Worm (Caenorhabditis elegans) whole organism, L1 larva: Measurements from ENCODE around the gene sphk-1.

Experiments
- C04F5.9 ChIP-seq: sonication (generic microtip); optimal IDR thresholded peaks from 2 replicates; lab custom pipeline; 2016; ENCODE audit warnings: missing genetic modification characterization, missing compliant biosample characterization
- C16A3.4 ChIP-seq: fragments of 150-350 bp; optimal IDR thresholded peaks from 2 replicates; lab custom pipeline; 2014; ENCODE audit warnings: missing biosample characterization, missing genetic modification characterization
- aha-1 ChIP-seq: fragments of 150-350 bp; optimal IDR thresholded peaks from 2 replicates; lab custom pipeline; 2014; ENCODE audit warnings: missing biosample characterization, missing genetic modification characterization
- aly-2 ChIP-seq: fragments of 150-350 bp; optimal IDR thresholded peaks from 2 replicates; lab custom pipeline; 2014; ENCODE audit warnings: missing biosample characterization, missing genetic modification characterization
- ama-1 ChIP-seq: fragments of 150-350 bp; optimal IDR thresholded peaks from 2 replicates; lab custom pipeline; 2014
- blmp-1 ChIP-seq: fragments of 150-350 bp; optimal IDR thresholded peaks from 2 replicates; lab custom pipeline; 2014; ENCODE audit warnings: missing biosample characterization, missing genetic modification characterization
- ceh-8 ChIP-seq: fragments of 200-800 bp; sonication (Bioruptor generic); optimal IDR thresholded peaks from 2 replicates; lab custom pipeline; 2018; ENCODE audit warnings: mild to moderate bottlenecking, missing genetic modification characterization, moderate library complexity, missing compliant biosample characterization
- ceh-88 ChIP-seq: fragments of 200-800 bp; sonication (Bioruptor generic); IDR thresholded peaks from 2 replicates; pipeline ENCODE4 v1.3.6; 2022; ENCODE audit warnings: missing genetic modification characterization, missing compliant biosample characterization
- dpl-1 ChIP-seq, 3 experiments: fragments of 150-350 bp in 2 of 3; sonication (generic microtip) in 1 of 3; optimal IDR thresholded peaks; 2 replicates each; lab custom pipeline; 2014 to 2017; ENCODE audit warnings: missing biosample characterization in 3 of 3, missing genetic modification characterization in 3 of 3, missing genetic modification reagents in 3 of 3
- dsc-1 ChIP-seq: sonication (generic microtip); optimal IDR thresholded peaks from 2 replicates; lab custom pipeline; 2016; ENCODE audit warnings: mild to moderate bottlenecking, missing genetic modification characterization, missing compliant biosample characterization
- efl-1 ChIP-seq, 4 experiments: fragments of 150-350 bp; optimal IDR thresholded peaks in 3 of 4; peaks in 1 of 4; 1 replicate in 1 of 4; 2 replicates in 3 of 4; lab custom pipeline; 2014; ENCODE audit warnings: missing biosample characterization in 2 of 4, missing genetic modification characterization in 2 of 4, missing genetic modification reagents in 2 of 4
- efl-3 ChIP-seq: fragments of 200-800 bp; sonication (Bioruptor generic); optimal IDR thresholded peaks from 2 replicates; lab custom pipeline; 2018; ENCODE audit warnings: mild to moderate bottlenecking, missing genetic modification characterization, missing compliant biosample characterization
- egl-13 ChIP-seq: sonication (generic microtip); optimal IDR thresholded peaks from 2 replicates; lab custom pipeline; 2016; ENCODE audit warnings: missing genotype, missing genetic modification reagents, missing genetic modification characterization, missing compliant biosample characterization
- egl-27 ChIP-seq, 2 experiments: fragments of 150-350 bp in 1 of 2; sonication (generic microtip); optimal IDR thresholded peaks; 3 replicates each; lab custom pipeline; 2017 to 2018; ENCODE audit warnings: missing biosample characterization in 2 of 2, missing genetic modification characterization in 2 of 2, missing genetic modification reagents in 2 of 2
- elt-2 ChIP-seq: sonication (generic microtip); optimal IDR thresholded peaks from 2 replicates; lab custom pipeline; 2016; ENCODE audit warnings: missing genetic modification characterization, mild to moderate bottlenecking, inconsistent platforms, missing compliant biosample characterization, missing genetic modification reagents
- elt-3 ChIP-seq, 6 experiments: fragments of 150-350 bp in 1 of 6; sonication (generic microtip); optimal IDR thresholded peaks; 2 replicates each; lab custom pipeline; 2017 to 2018; ENCODE audit warnings: missing biosample characterization in 6 of 6, missing genetic modification characterization in 6 of 6, inconsistent platforms in 1 of 6
- ets-5 ChIP-seq: fragments of 200-800 bp; sonication (Bioruptor generic); IDR thresholded peaks from 2 replicates; pipeline ENCODE4 v1.3.6; 2022; ENCODE audit warnings: missing genetic modification characterization, missing compliant biosample characterization
- fkh-4 ChIP-seq: sonication (generic microtip); optimal IDR thresholded peaks from 2 replicates; lab custom pipeline; 2016; ENCODE audit warnings: missing compliant biosample characterization, missing genetic modification characterization, borderline replicate concordance
- fos-1 ChIP-seq: fragments of 150-350 bp; optimal IDR thresholded peaks from 2 replicates; lab custom pipeline; 2014; ENCODE audit warnings: missing biosample characterization, missing genetic modification characterization
- grh-1 ChIP-seq: fragments of 200-800 bp; sonication (Bioruptor generic); IDR thresholded peaks from 2 replicates; pipeline ENCODE4 v1.3.6; 2022; ENCODE audit warnings: missing genetic modification reagents, missing genetic modification characterization, missing compliant biosample characterization
- hpl-2 ChIP-seq: fragments of 150-350 bp; optimal IDR thresholded peaks from 2 replicates; lab custom pipeline; 2014; ENCODE audit warnings: missing biosample characterization, missing genetic modification reagents, missing genetic modification characterization
- jun-1 ChIP-seq: fragments of 150-350 bp; optimal IDR thresholded peaks from 2 replicates; lab custom pipeline; 2014; ENCODE audit warnings: missing biosample characterization, missing genetic modification reagents, missing genetic modification characterization
- lin-14 ChIP-seq: fragments of 200-800 bp; sonication (Bioruptor generic); optimal IDR thresholded peaks from 2 replicates; lab custom pipeline; 2018; ENCODE audit warnings: mild to moderate bottlenecking, missing genetic modification characterization, moderate library complexity, missing compliant biosample characterization
- lin-39 ChIP-seq: fragments of 150-350 bp; optimal IDR thresholded peaks from 2 replicates; lab custom pipeline; 2014; ENCODE audit warnings: missing biosample characterization, missing genetic modification reagents, missing genetic modification characterization
- lir-3 ChIP-seq: sonication (generic microtip); optimal IDR thresholded peaks from 2 replicates; lab custom pipeline; 2016; ENCODE audit warnings: mild to moderate bottlenecking, missing genetic modification characterization, moderate library complexity, missing compliant biosample characterization; ENCODE audit not compliant: poor library complexity
- lsy-2 ChIP-seq, 2 experiments: fragments of 150-350 bp; optimal IDR thresholded peaks; 2 replicates each; lab custom pipeline; 2014; ENCODE audit warnings: missing biosample characterization in 2 of 2, missing genetic modification characterization in 2 of 2
- mef-2 ChIP-seq: fragments of 150-350 bp; optimal IDR thresholded peaks from 2 replicates; lab custom pipeline; 2014; ENCODE audit warnings: missing biosample characterization, missing genetic modification characterization
- mep-1 ChIP-seq: fragments of 150-350 bp; optimal IDR thresholded peaks from 2 replicates; lab custom pipeline; 2014; ENCODE audit warnings: missing biosample characterization, missing genetic modification characterization
- nhr-12 ChIP-seq: sonication (generic microtip); optimal IDR thresholded peaks from 2 replicates; lab custom pipeline; 2017; ENCODE audit warnings: missing biosample characterization, missing genetic modification characterization
- nhr-19 ChIP-seq: fragments of 200-800 bp; sonication (Bioruptor generic); conservative IDR thresholded peaks from 2 replicates; pipeline ENCODE4 v1.3.6; 2022; ENCODE audit warnings: missing genetic modification characterization, missing compliant biosample characterization
- nhr-20 ChIP-seq: sonication (generic microtip); optimal IDR thresholded peaks from 2 replicates; lab custom pipeline; 2016; ENCODE audit warnings: mild to moderate bottlenecking, missing genetic modification characterization, missing compliant biosample characterization
- nhr-237 ChIP-seq: fragments of 150-350 bp; optimal IDR thresholded peaks from 2 replicates; lab custom pipeline; 2014; ENCODE audit warnings: missing biosample characterization, missing genetic modification characterization
- nhr-47 ChIP-seq: sonication (generic microtip); optimal IDR thresholded peaks from 2 replicates; lab custom pipeline; 2016; ENCODE audit warnings: mild to moderate bottlenecking, missing genetic modification characterization, moderate library complexity, missing compliant biosample characterization
- nhr-77 ChIP-seq: fragments of 150-350 bp; optimal IDR thresholded peaks from 2 replicates; lab custom pipeline; 2014; ENCODE audit warnings: missing biosample characterization, missing genetic modification characterization
- nhr-84 ChIP-seq: sonication (generic microtip); optimal IDR thresholded peaks from 2 replicates; lab custom pipeline; 2017; ENCODE audit warnings: missing biosample characterization, missing genetic modification characterization
- nhr-90 ChIP-seq: sonication (generic microtip); optimal IDR thresholded peaks from 2 replicates; lab custom pipeline; 2016; ENCODE audit warnings: mild to moderate bottlenecking, missing genetic modification characterization, missing compliant biosample characterization; ENCODE audit not compliant: poor library complexity
- pag-3 ChIP-seq: sonication (generic microtip); optimal IDR thresholded peaks from 2 replicates; lab custom pipeline; 2017; ENCODE audit warnings: missing genetic modification characterization, mild to moderate bottlenecking, missing compliant biosample characterization, antibody characterized with exemption, borderline replicate concordance; ENCODE audit not compliant: insufficient read depth
- skn-1 ChIP-seq: fragments of 150-350 bp; optimal IDR thresholded peaks from 2 replicates; lab custom pipeline; 2014; ENCODE audit warnings: missing biosample characterization, missing genetic modification characterization
- snu-23 ChIP-seq: sonication (generic microtip); optimal IDR thresholded peaks from 2 replicates; lab custom pipeline; 2016; ENCODE audit warnings: missing genetic modification characterization, missing compliant biosample characterization
- sox-4 ChIP-seq: sonication (generic microtip); optimal IDR thresholded peaks from 2 replicates; lab custom pipeline; 2016; ENCODE audit warnings: missing genetic modification characterization, missing compliant biosample characterization
- sptf-1 ChIP-seq: fragments of 150-350 bp; optimal IDR thresholded peaks from 2 replicates; lab custom pipeline; 2014; ENCODE audit warnings: missing biosample characterization, missing genetic modification characterization
- sup-37 ChIP-seq: fragments of 200-800 bp; sonication (Bioruptor generic); optimal IDR thresholded peaks from 2 replicates; lab custom pipeline; 2018; ENCODE audit warnings: mild to moderate bottlenecking, missing genetic modification characterization, missing compliant biosample characterization
- swsn-7 ChIP-seq: sonication (generic microtip); optimal IDR thresholded peaks from 2 replicates; lab custom pipeline; 2016; ENCODE audit warnings: missing genetic modification characterization, missing compliant biosample characterization
- tbx-2 ChIP-seq: sonication (generic microtip); optimal IDR thresholded peaks from 2 replicates; lab custom pipeline; 2016; ENCODE audit warnings: missing genetic modification characterization, missing compliant biosample characterization
- tlp-1 ChIP-seq: fragments of 150-350 bp; optimal IDR thresholded peaks from 2 replicates; lab custom pipeline; 2014; ENCODE audit warnings: missing biosample characterization, missing genetic modification characterization
- unc-98 ChIP-seq: fragments of 200-800 bp; sonication (Bioruptor generic); IDR thresholded peaks from 2 replicates; pipeline ENCODE4 v1.3.6; 2022; ENCODE audit warnings: missing genetic modification characterization, missing compliant biosample characterization
- vab-15 ChIP-seq: sonication (generic microtip); optimal IDR thresholded peaks from 2 replicates; lab custom pipeline; 2017; ENCODE audit warnings: missing genotype, mild to moderate bottlenecking, missing genetic modification characterization, missing compliant biosample characterization

The sphk-1 gene

DNA sequence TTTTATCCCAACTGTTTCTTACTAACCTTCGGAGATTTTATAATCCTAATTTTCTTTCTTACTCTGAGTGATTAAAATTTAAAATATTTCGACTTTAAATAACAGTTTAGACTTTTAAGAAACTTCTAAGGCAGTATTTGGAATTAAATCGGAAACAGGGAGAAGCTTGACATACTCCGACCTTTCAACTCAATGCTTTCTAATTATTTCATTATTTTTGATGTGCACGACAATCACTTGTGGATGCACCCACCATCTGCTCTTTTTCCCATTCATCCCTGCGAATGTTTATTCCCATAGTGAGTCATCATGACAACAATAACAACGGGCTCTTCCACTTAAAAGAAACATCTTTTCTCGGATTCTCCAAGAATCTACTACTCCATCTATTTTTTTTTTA, 47.2 kb upstream of the sphk-1 start:
- TF ChIP-seq pag-3 (tag; lab: Kevin White, UChicago) = no peak
- no peak for TF ChIP-seq sox-4
- TF ChIP-seq efl-1 (optimal IDR thresholded peaks at IDR 0.05; lab: Kevin White, UChicago) = no peak
- peak in 1 of 2 experiments; percentile 64 for TF ChIP-seq efl-1 (GFP tag; optimal IDR thresholded peaks at IDR 0.05 in 1 of 2; lab: Kevin White, UChicago)
- TF ChIP-seq lsy-2 (tag; optimal IDR thresholded peaks at IDR 0.05; lab: Kevin White, UChicago) = no peak

DNA sequence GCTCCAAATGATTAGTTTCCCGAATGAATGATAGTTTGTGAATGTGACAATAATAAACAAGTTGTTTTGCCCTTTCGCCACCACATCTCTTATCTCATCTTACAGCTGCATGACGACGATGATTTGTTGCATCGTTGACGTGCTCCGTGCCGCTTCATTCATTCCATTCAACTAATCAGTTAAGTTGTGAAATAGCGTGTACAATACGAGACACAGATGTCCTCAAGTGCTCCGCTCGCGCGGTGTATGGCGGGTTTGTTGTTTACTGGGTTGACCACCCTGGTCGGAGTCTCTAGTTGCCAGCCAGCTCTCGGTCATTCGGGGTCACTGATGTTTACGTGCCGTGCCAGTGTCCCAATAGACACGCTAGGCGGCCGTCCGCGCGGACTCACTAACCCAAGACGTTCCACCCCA, 46.5 kb upstream of the sphk-1 start:
- no peak for TF ChIP-seq grh-1 (GFP tag; lab: Robert Waterston, UW)
- no peak for TF ChIP-seq efl-3 (GFP tag; lab: Kevin White, UChicago)
- no peak for TF ChIP-seq ama-1 (lab: Kevin White, UChicago)
- TF ChIP-seq lin-39 (tag; lab: Kevin White, UChicago) = no peak
- TF ChIP-seq jun-1 = no peak
- no peak for TF ChIP-seq snu-23 (GFP tag; lab: Kevin White, UChicago)
- no peak for TF ChIP-seq C04F5.9 (tag; lab: Kevin White, UChicago)
- TF ChIP-seq ets-5 (GFP tag; lab: Robert Waterston, UW) = no peak
- no peak for TF ChIP-seq aha-1

DNA sequence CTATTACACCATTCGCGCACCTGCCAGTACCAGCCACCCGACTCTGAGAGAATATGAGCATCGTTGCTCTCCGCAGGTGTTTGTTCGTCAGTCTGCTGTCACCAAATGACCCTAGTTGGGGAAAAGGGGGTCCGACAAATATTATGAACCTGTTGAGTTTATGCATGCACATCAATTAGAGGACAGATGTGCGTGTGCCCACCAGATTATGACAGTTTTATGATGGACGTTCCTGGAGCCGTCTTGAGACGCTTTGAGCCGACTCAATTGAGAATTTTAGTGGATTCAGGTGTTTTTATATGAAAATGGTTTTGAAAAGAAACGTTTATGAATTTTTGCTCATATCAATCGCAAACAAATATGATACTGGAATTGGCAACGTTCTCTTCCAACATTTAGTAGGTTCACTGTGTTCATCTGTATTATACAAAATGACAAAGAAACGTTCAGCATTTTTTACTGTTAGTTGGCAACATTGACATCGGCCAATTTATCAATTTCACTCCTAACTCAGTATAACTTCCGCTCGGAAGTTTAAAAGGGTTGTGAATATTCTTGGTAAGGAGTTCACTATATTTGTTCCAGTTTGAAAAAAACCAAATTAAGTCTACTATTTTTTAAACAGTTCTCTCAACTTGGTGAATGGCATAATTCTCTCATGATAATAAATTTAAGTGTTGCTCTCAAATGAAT, 45.9 kb upstream of the sphk-1 start:
- no peak for TF ChIP-seq tlp-1 (tag; lab: Kevin White, UChicago)
- TF ChIP-seq fkh-4 (tag; lab: Kevin White, UChicago) = no peak
- TF ChIP-seq C16A3.4 (tag; lab: Kevin White, UChicago) = peak; percentile 33
- TF ChIP-seq elt-2 (tag; lab: Kevin White, UChicago) = no peak
- no peak for TF ChIP-seq ceh-8 (GFP tag; lab: Kevin White, UChicago)
- TF ChIP-seq sup-37 (GFP tag; lab: Kevin White, UChicago) = no peak
- TF ChIP-seq nhr-237 = no peak
- peak; percentile 82 for TF ChIP-seq nhr-90 (tag; lab: Kevin White, UChicago)
- no peak for TF ChIP-seq lin-39 (tag; lab: Kevin White, UChicago)
- TF ChIP-seq nhr-77 (tag; lab: Kevin White, UChicago) = no peak
- TF ChIP-seq nhr-84 (tag; lab: Kevin White, UChicago) = no peak
- TF ChIP-seq nhr-47 (tag; lab: Kevin White, UChicago) = peak; percentile 73
- peak; percentile 60 for TF ChIP-seq lir-3 (tag; lab: Kevin White, UChicago)
- no peak for TF ChIP-seq fos-1 (tag; lab: Kevin White, UChicago)
- no peak for TF ChIP-seq swsn-7 (tag; lab: Kevin White, UChicago)
- no peak for TF ChIP-seq skn-1 (tag; lab: Kevin White, UChicago)
- no peak for TF ChIP-seq sptf-1 (tag; lab: Kevin White, UChicago)
- TF ChIP-seq nhr-12 (tag; lab: Kevin White, UChicago) = no peak
- no peak; the same call in 1 of the 2 replicates for TF ChIP-seq ceh-88 (GFP tag; lab: Robert Waterston, UW)
- TF ChIP-seq nhr-19 = no peak; the same call in 1 of the 2 replicates
- no peak for TF ChIP-seq vab-15 (tag; lab: Kevin White, UChicago)
- peak; percentile 41 for TF ChIP-seq tbx-2 (tag; lab: Kevin White, UChicago)
- peak; percentile 44 for TF ChIP-seq nhr-20 (tag; lab: Kevin White, UChicago)
- no peak for TF ChIP-seq egl-13
- TF ChIP-seq C04F5.9 (tag; lab: Kevin White, UChicago) = peak; percentile 21
- TF ChIP-seq hpl-2 = peak; percentile 23
- TF ChIP-seq dpl-1 (GFP tag; optimal IDR thresholded peaks at IDR 0.05; lab: Kevin White, UChicago) = no peak
- peak; percentile 41 for TF ChIP-seq lin-14 (GFP tag; lab: Kevin White, UChicago)
- no peak for TF ChIP-seq egl-27 (tag; optimal IDR thresholded peaks at IDR 0.05; lab: Kevin White, UChicago)
- TF ChIP-seq mef-2 (tag; lab: Kevin White, UChicago) = no peak
- no peak for TF ChIP-seq pag-3 (tag; lab: Kevin White, UChicago)
- TF ChIP-seq elt-3 (tag; optimal IDR thresholded peaks at IDR 0.05; lab: Kevin White, UChicago) = peak in 3 of 6 experiments; percentile 19 to 74 (median 38)
- TF ChIP-seq snu-23 (GFP tag; lab: Kevin White, UChicago) = peak; percentile 59
- no peak for TF ChIP-seq unc-98
- no peak for TF ChIP-seq mep-1
- TF ChIP-seq ets-5 (GFP tag; lab: Robert Waterston, UW) = no peak
- no peak for TF ChIP-seq blmp-1
- no peak for TF ChIP-seq aly-2
- peak; percentile 2 for TF ChIP-seq dsc-1 (tag; lab: Kevin White, UChicago)
- no peak for TF ChIP-seq sox-4
